Fruit fly (Drosophila melanogaster): ENCODE data around the gene Ir62a.

Ir62a gene

DNA sequence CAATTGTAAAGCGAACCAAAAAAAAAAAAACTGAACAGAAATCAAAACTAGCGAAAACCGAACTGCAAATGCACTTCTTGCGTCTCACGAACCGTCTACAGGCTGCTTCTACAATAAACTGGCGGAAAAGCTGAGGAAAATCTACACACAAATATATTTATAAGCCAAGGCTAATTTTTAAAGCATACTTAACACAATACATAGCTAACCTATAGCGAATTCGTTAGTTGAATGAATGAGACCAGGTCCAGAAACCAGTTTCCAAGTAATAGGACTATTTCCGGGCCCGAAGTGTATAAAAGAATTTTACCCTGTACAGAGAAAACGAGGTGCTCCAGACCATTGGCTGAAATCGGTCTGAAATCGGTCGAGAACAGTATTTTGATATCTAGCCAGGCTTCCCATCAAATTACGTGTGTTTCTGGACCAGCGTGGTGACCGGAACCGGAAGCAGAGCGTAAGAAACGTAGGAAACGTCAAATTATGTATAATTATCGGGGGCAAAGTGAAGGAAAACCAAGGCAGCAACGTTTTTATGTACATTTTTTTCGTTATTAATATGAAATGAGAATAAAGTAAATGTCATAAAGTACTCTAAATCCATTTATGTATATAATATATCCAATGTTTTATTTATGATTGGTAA is 44.8 kb upstream of the Ir62a start (continued):
- no peak for TF ChIP-seq CG2875 (GFP tag; optimal IDR thresholded peaks at IDR 0.05)
- TF ChIP-seq Tbp (GFP tag; optimal IDR thresholded peaks at IDR 0.05) = no peak
- TF ChIP-seq twi (tag; optimal IDR thresholded peaks at IDR 0.05) = no peak
- peak; percentile 15 for TF ChIP-seq CG13296 (GFP tag; optimal IDR thresholded peaks at IDR 0.05)
- no peak for TF ChIP-seq CG11093 (GFP tag; IDR thresholded peaks at IDR 0.05)
- TF ChIP-seq CG11504 (tag; optimal IDR thresholded peaks at IDR 0.05) = no peak
- peak; percentile 22; the same call in 1 of the 2 replicates for TF ChIP-seq stc (GFP tag; IDR thresholded peaks at IDR 0.05)
- no peak for TF ChIP-seq otp (GFP tag; IDR thresholded peaks at IDR 0.05)
- peak; percentile 1 for TF ChIP-seq CG18619 (GFP tag; optimal IDR thresholded peaks at IDR 0.05)
- TF ChIP-seq lola (GFP tag; optimal IDR thresholded peaks at IDR 0.05) = no peak
- TF ChIP-seq CG1602 (GFP tag; optimal IDR thresholded peaks at IDR 0.05) = no peak
- no peak for TF ChIP-seq luna (GFP tag; optimal IDR thresholded peaks at IDR 0.05)
- TF ChIP-seq Stat92E (GFP tag; optimal IDR thresholded peaks at IDR 0.05) = no peak
- no peak for TF ChIP-seq ac (GFP tag; optimal IDR thresholded peaks at IDR 0.05)
- TF ChIP-seq CG10321 (GFP tag; IDR thresholded peaks at IDR 0.05) = no peak
- no peak for TF ChIP-seq nerfin-1 (tag; optimal IDR thresholded peaks at IDR 0.05)
- TF ChIP-seq eyg (GFP tag; optimal IDR thresholded peaks at IDR 0.05) = no peak
- no peak for TF ChIP-seq CG9932 (GFP tag; IDR thresholded peaks at IDR 0.05)
- TF ChIP-seq H15 (GFP tag; IDR thresholded peaks at IDR 0.05) = no peak
- TF ChIP-seq Poxn (GFP tag; IDR thresholded peaks at IDR 0.05) = no peak
- TF ChIP-seq ATbp (GFP tag; optimal IDR thresholded peaks at IDR 0.05) = no peak
- TF ChIP-seq vvl (GFP tag; IDR thresholded peaks at IDR 0.05) = no peak
- no peak for TF ChIP-seq fd3F (GFP tag; optimal IDR thresholded peaks at IDR 0.05)
- no peak for TF ChIP-seq CG11247 (GFP tag; IDR thresholded peaks at IDR 0.05)
- TF ChIP-seq CG9876 (GFP tag; optimal IDR thresholded peaks at IDR 0.05) = no peak
- no peak for TF ChIP-seq CG9215 (GFP tag; IDR thresholded peaks at IDR 0.05)
- no peak for TF ChIP-seq CG2889 (GFP tag; IDR thresholded peaks at IDR 0.05)
- no peak for TF ChIP-seq CG14667 (GFP tag; IDR thresholded peaks at IDR 0.05)
- no peak for TF ChIP-seq Usf (GFP tag; optimal IDR thresholded peaks at IDR 0.05)
- no peak for TF ChIP-seq ap (GFP tag; IDR thresholded peaks at IDR 0.05)
- peak; percentile 6 for TF ChIP-seq lab (GFP tag; optimal IDR thresholded peaks at IDR 0.05)
- peak; percentile 15 for TF ChIP-seq Sox100B (GFP tag; optimal IDR thresholded peaks at IDR 0.05)
- no peak for TF ChIP-seq Neu2 (GFP tag; optimal IDR thresholded peaks at IDR 0.05; ENCODE audit: borderline replicate concordance)
- no peak for TF ChIP-seq CG8290 (GFP tag; optimal IDR thresholded peaks at IDR 0.05)
- TF ChIP-seq CG8290 (tag; optimal IDR thresholded peaks at IDR 0.05) = no peak

DNA sequence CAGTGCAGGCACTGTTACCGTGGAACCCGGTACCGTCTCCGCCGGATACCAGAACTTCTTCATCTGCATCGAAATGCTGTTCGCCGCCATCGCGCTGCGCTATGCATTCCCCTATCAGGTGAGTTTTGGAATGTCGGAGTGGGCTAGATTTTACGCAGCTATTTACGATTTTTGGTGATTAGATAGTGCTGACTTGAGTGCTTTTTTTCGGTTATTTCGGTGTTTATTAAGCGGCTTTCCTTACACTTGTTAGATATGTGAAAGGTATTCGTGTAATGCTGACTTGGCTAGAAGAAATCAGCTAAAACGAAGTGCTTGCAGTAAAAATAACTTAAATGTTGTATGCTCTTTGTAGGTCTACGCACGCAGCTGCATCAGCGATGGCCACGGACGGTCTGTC is 42.1 kb upstream of the Ir62a start:
- TF ChIP-seq nerfin-2 (GFP tag; IDR thresholded peaks at IDR 0.05; ENCODE audit: partially characterized antibody) (no peak), wek (GFP tag; optimal IDR thresholded peaks at IDR 0.05) (peak; percentile 15), ind (GFP tag; optimal IDR thresholded peaks at IDR 0.05) (no peak), CG5245 (GFP tag; optimal IDR thresholded peaks at IDR 0.05) (no peak), CG34422 (GFP tag; IDR thresholded peaks at IDR 0.05) (no peak), CG4854 (GFP tag; optimal IDR thresholded peaks at IDR 0.05) (no peak), amos (GFP tag; IDR thresholded peaks at IDR 0.05; ENCODE audit: partially characterized antibody) (no peak), CG14050 (GFP tag; IDR thresholded peaks at IDR 0.05) (no peak), Dad (GFP tag; optimal IDR thresholded peaks at IDR 0.05) (no peak), CG11093 (GFP tag; IDR thresholded peaks at IDR 0.05) (no peak), sd (tag; optimal IDR thresholded peaks at IDR 0.05) (peak; percentile 97), nau (GFP tag; optimal IDR thresholded peaks at IDR 0.05) (no peak), cato (GFP tag; optimal IDR thresholded peaks at IDR 0.05; ENCODE audit: borderline replicate concordance) (no peak), CG2199 (GFP tag; IDR thresholded peaks at IDR 0.05) (0 out of 3 replicates have a peak, but pooled peaks have one; percentile 66), gcm2 (GFP tag; optimal IDR thresholded peaks at IDR 0.05) (no peak), CG4820 (GFP tag; optimal IDR thresholded peaks at IDR 0.05) (no peak), CG3065 (GFP tag; optimal IDR thresholded peaks at IDR 0.05) (no peak), nerfin-1 (tag; optimal IDR thresholded peaks at IDR 0.05) (no peak), vnd (GFP tag; IDR thresholded peaks at IDR 0.05; ENCODE audit: partially characterized antibody) (peak; percentile 20; the same call in 1 of the 3 replicates)
